Fruit fly (Drosophila melanogaster): ENCODE data around the gene GstO1.

The GstO1 gene

DNA sequence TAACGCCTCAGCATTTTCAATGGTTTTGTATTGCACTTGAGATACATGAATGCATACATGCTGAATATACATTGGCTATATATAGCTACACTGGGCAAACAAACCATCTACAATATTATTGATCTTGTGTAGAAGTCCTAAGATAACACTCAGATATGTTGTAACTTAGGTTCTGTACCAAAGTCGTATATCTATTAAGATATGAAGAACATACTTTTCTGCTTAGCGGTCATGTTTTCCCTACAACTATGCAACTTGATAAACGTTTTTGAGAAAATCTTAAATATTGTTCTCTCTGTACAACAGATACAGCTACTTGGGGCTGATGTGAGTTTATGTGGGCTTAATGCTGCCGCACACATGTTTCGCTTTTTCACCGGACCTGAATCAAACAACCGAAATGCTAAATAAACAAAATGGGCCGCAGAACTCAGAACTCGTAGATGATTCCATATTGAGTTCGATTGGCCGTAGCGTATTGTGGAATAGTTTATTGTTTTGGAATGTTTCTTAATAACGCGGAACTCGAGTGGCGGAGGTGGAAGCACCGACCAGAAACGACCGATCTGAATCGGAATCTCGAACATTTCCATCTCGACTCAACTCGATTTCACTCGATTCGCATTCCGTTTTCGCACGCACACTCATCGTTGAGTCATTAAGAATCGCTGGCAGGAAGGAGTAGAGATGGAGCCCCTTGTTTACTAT lies 24.7 kb upstream of the GstO1 start:
- TF ChIP-seq tj (GFP tag; optimal IDR thresholded peaks at IDR 0.05) (peak; percentile 97), Hr96 (GFP tag; optimal IDR thresholded peaks at IDR 0.05) (no peak), kay (GFP tag; ENCODE audit: borderline replicate concordance) (no peak), CG14711 (tag; optimal IDR thresholded peaks at IDR 0.05) (peak; percentile 46), CG7101 (tag; optimal IDR thresholded peaks at IDR 0.05) (peak; percentile 33), bab1 (GFP tag; optimal IDR thresholded peaks at IDR 0.05) (peak; percentile 28)

DNA sequence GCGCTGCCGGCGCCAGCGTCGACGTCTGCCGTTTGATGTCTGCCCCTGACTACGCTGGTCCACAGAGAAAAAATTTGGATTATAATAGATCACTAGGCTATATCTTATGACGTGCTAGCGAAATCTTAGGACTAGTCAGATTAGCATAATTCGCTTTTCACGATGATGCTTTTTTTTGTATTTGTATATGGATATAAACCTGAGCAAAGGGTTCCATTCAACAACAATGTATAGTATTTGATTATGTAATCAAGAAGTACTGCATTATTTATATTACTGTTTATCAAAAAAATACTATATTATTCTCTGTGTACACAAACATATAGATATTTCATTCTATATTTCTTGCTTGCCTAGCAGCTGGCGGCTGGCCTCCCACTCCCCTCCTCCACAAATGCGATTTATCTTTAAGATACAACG lies 22.4 kb upstream of the GstO1 start:
- no peak for TF ChIP-seq Mnt (GFP tag; optimal IDR thresholded peaks at IDR 0.05)
- TF ChIP-seq tj (GFP tag; optimal IDR thresholded peaks at IDR 0.05) = peak; percentile 30
- TF ChIP-seq CG7101 (tag; optimal IDR thresholded peaks at IDR 0.05) = peak; percentile 73
- no peak for TF ChIP-seq bab1 (GFP tag; optimal IDR thresholded peaks at IDR 0.05)
- peak; percentile 91 for TF ChIP-seq kay (GFP tag; ENCODE audit: borderline replicate concordance)
- TF ChIP-seq pad (GFP tag; optimal IDR thresholded peaks at IDR 0.05) = peak; percentile 14
- TF ChIP-seq cic (GFP tag; optimal IDR thresholded peaks at IDR 0.05) = peak; percentile 81
- peak; percentile 52 for TF ChIP-seq CG14711 (tag; optimal IDR thresholded peaks at IDR 0.05)
- TF ChIP-seq Hr96 (GFP tag; optimal IDR thresholded peaks at IDR 0.05) = no peak
- TF ChIP-seq Clk (GFP tag; optimal IDR thresholded peaks at IDR 0.05) = no peak
- TF ChIP-seq CG5204 (GFP tag; optimal IDR thresholded peaks at IDR 0.05) = peak; percentile 29
- TF ChIP-seq ovo (GFP tag; optimal IDR thresholded peaks at IDR 0.05) = no peak
- TF ChIP-seq CG33017 (tag; optimal IDR thresholded peaks at IDR 0.05) = peak; percentile 65
- no peak for TF ChIP-seq CG1620 (GFP tag; optimal IDR thresholded peaks at IDR 0.05)
- TF ChIP-seq cnc (optimal IDR thresholded peaks at IDR 0.05) = no peak
- TF ChIP-seq CG11617 (GFP tag; optimal IDR thresholded peaks at IDR 0.05) = peak; percentile 41
- no peak for TF ChIP-seq Crg-1 (GFP tag; optimal IDR thresholded peaks at IDR 0.05)
- peak; percentile 43 for TF ChIP-seq toe (GFP tag; optimal IDR thresholded peaks at IDR 0.05)
- peak; percentile 16 for TF ChIP-seq CG12768 (GFP tag; optimal IDR thresholded peaks at IDR 0.05)
- peak; percentile 37 for TF ChIP-seq CG7045 (GFP tag; optimal IDR thresholded peaks at IDR 0.05)

DNA sequence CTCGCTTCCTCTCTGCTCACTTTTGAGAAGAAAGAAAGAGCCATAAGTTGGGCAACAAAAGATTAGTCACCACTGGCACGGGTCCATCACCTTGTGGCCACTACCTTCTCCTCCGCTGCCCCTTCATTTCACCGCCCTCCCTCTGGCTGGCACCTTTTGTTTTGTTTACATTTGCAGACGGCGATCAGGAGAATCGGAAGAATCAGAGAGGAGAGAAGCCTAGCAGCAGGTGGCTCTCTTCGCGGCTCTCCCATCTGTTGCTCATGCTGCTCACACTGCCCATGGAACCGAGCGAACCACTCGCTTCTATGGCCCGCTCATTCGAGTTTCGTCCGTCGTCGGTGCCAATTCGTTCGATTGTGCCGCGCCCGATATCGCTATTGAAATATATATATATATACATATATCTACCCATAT lies 21.7 kb upstream of the GstO1 start:
- TF ChIP-seq ovo (GFP tag; optimal IDR thresholded peaks at IDR 0.05) (no peak), Crg-1 (GFP tag; optimal IDR thresholded peaks at IDR 0.05) (peak; percentile 25), CG14711 (tag; optimal IDR thresholded peaks at IDR 0.05) (peak; percentile 28), cnc (optimal IDR thresholded peaks at IDR 0.05) (no peak), toe (GFP tag; optimal IDR thresholded peaks at IDR 0.05) (peak; percentile 48), kay (GFP tag; ENCODE audit: borderline replicate concordance) (peak; percentile 97), CG7045 (GFP tag; optimal IDR thresholded peaks at IDR 0.05) (peak; percentile 4), Mnt (GFP tag; optimal IDR thresholded peaks at IDR 0.05) (peak; percentile 86), CG12768 (GFP tag; optimal IDR thresholded peaks at IDR 0.05) (peak; percentile 67), pad (GFP tag; optimal IDR thresholded peaks at IDR 0.05) (peak; percentile 43), bab1 (GFP tag; optimal IDR thresholded peaks at IDR 0.05) (peak; percentile 21), tj (GFP tag; optimal IDR thresholded peaks at IDR 0.05) (peak; percentile 65), cic (GFP tag; optimal IDR thresholded peaks at IDR 0.05) (peak; percentile 66), CG33017 (tag; optimal IDR thresholded peaks at IDR 0.05) (peak; percentile 56), CG1620 (GFP tag; optimal IDR thresholded peaks at IDR 0.05) (peak; percentile 30), CG11617 (GFP tag; optimal IDR thresholded peaks at IDR 0.05) (peak; percentile 49), Clk (GFP tag; optimal IDR thresholded peaks at IDR 0.05) (peak; percentile 12), Hr96 (GFP tag; optimal IDR thresholded peaks at IDR 0.05) (no peak), CG5204 (GFP tag; optimal IDR thresholded peaks at IDR 0.05) (no peak), CG7101 (tag; optimal IDR thresholded peaks at IDR 0.05) (peak; percentile 47)

DNA sequence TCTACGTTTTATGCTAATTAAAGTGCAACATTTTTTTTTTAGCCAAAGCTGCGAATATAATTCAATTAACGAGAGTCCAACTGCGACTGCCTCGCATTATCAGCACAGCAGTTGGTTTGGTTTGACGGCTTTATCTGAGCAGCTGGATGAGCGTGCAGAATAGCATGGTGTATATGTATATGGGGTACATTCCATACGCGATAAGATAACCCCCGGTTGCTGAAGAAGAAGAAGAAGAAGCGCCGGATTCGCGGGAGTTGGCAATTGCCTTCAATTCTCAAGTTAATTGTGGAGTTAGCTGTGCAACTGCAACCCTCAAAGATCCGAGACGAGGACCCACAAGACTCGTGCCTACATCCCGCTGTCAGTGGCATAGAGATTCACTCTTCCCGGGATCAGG lies 20.8 kb upstream of the GstO1 start:
- TF ChIP-seq CG7101 (tag; optimal IDR thresholded peaks at IDR 0.05) = no peak
- peak; percentile 9 for TF ChIP-seq CG12768 (GFP tag; optimal IDR thresholded peaks at IDR 0.05)

DNA sequence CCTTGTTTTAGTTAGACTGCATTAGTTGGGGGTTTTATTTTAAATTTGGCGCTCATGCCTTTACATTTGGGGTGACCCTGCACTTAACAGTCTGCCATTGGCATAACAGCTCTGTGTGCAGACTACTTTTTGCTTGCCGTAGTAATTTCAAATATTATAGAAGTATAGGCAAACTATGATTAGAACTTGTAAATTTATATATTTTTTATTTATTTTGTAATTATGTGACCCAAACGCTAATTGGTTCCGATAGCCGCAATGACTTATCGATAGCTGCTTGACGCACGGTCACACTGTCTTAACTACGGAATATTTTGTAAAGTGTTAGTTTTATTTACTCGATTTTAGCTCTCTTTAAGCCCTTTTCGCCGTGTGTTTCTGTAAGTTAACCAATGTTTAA lies 20.0 kb upstream of the GstO1 start, which contains the start of gene rhea:
rhea (plus strand) TSS at position 292 of the 400 bp plus-strand sequence.
- TF ChIP-seq Mnt (GFP tag; optimal IDR thresholded peaks at IDR 0.05) = no peak
- peak; percentile 37 for TF ChIP-seq CG14711 (tag; optimal IDR thresholded peaks at IDR 0.05)
- no peak for TF ChIP-seq ovo (GFP tag; optimal IDR thresholded peaks at IDR 0.05)
- peak; percentile 6 for TF ChIP-seq CG11617 (GFP tag; optimal IDR thresholded peaks at IDR 0.05)
- no peak for TF ChIP-seq Crg-1 (GFP tag; optimal IDR thresholded peaks at IDR 0.05)
- peak; percentile 47 for TF ChIP-seq bab1 (GFP tag; optimal IDR thresholded peaks at IDR 0.05)
- TF ChIP-seq CG1620 (GFP tag; optimal IDR thresholded peaks at IDR 0.05) = peak; percentile 5
- TF ChIP-seq cnc (optimal IDR thresholded peaks at IDR 0.05) = no peak
- peak; percentile 53 for TF ChIP-seq tj (GFP tag; optimal IDR thresholded peaks at IDR 0.05)
- no peak for TF ChIP-seq cic (GFP tag; optimal IDR thresholded peaks at IDR 0.05)
- peak; percentile 1 for TF ChIP-seq kay (GFP tag; ENCODE audit: borderline replicate concordance)
- peak; percentile 0 for TF ChIP-seq CG5204 (GFP tag; optimal IDR thresholded peaks at IDR 0.05)

dm6 chr3L:8543866-8544265 lies 19.2 kb upstream of the GstO1 start:
- no peak for TF ChIP-seq CG33017 (tag; optimal IDR thresholded peaks at IDR 0.05)
- no peak for TF ChIP-seq pad (GFP tag; optimal IDR thresholded peaks at IDR 0.05)
- TF ChIP-seq CG7045 (GFP tag; optimal IDR thresholded peaks at IDR 0.05) = no peak
- no peak for TF ChIP-seq Hr96 (GFP tag; optimal IDR thresholded peaks at IDR 0.05)
